Fruit fly (Drosophila melanogaster) whole organism: Measurements from ENCODE around the gene CG15914.

Source experiments
- CG8478 ChIP-seq: fragments of >200 bp; optimal IDR thresholded peaks from 2 replicates; lab custom pipeline; 2018; ENCODE audit warnings: inconsistent platforms
- Dll ChIP-seq: fragments of >200 bp; optimal IDR thresholded peaks from 2 replicates; lab custom pipeline; 2017
- pan ChIP-seq: fragments of >200 bp; optimal IDR thresholded peaks from 2 replicates; lab custom pipeline; 2017
- psq ChIP-seq: fragments of >200 bp; optimal IDR thresholded peaks from 2 replicates; lab custom pipeline; 2017
- usp ChIP-seq: fragments of >200 bp; optimal IDR thresholded peaks from 2 replicates; lab custom pipeline; 2017; ENCODE audit warnings: missing biosample characterization, missing genetic modification characterization, mixed read lengths

dm6 chrX:15857601-15858284 is 4.5 kb downstream of the CG15914 start, which contains the start of the genes CG46440 and Myb:
- TF ChIP-seq psq (lab: Kevin White, UChicago): no peak
- TF ChIP-seq usp (GFP tag; lab: Kevin White, UChicago): no peak
- TF ChIP-seq Dll (lab: Kevin White, UChicago): no peak
- no peak for TF ChIP-seq pan (lab: Kevin White, UChicago)
- no peak for TF ChIP-seq CG8478
